Fruit fly (Drosophila melanogaster) whole organism, embryonic: ENCODE measurements around the gene osk.

Source experiments
- Aef1 ChIP-seq: fragments of 200-800 bp; sonication (Bioruptor generic); IDR thresholded peaks from 3 replicates; pipeline ENCODE4 v1.3.6; 2022; ENCODE audit warnings: missing biosample characterization, missing genetic modification characterization
- Bteb2 ChIP-seq: fragments of 200-800 bp; sonication (Bioruptor generic); optimal IDR thresholded peaks from 2 replicates; lab custom pipeline; 2016; ENCODE audit warnings: missing biosample characterization, missing genetic modification characterization
- CG10267 ChIP-seq: fragments of 200-800 bp; sonication (Bioruptor generic); optimal IDR thresholded peaks from 2 replicates; lab custom pipeline; 2018; ENCODE audit warnings: missing biosample characterization, mild to moderate bottlenecking, missing genetic modification characterization, moderate library complexity
- CG10321 ChIP-seq: fragments of 200-800 bp; sonication (Bioruptor generic); IDR thresholded peaks from 2 replicates; pipeline ENCODE4 v1.3.6; 2022; ENCODE audit warnings: missing biosample characterization, missing genetic modification characterization
- CG10543 ChIP-seq: fragments of 200-800 bp; sonication (Bioruptor generic); optimal IDR thresholded peaks from 3 replicates; lab custom pipeline; 2017; ENCODE audit warnings: missing biosample characterization, mild to moderate bottlenecking, missing genetic modification characterization, moderate library complexity
- CG11093 ChIP-seq: fragments of 200-800 bp; sonication (Bioruptor generic); IDR thresholded peaks from 3 replicates; pipeline ENCODE4 v1.3.6; 2022; ENCODE audit warnings: missing biosample characterization, missing genetic modification characterization
- CG12155 ChIP-seq: fragments of 200-800 bp; sonication (Bioruptor generic); optimal IDR thresholded peaks from 3 replicates; lab custom pipeline; 2016; ENCODE audit warnings: missing biosample characterization, missing genetic modification characterization
- CG13287 ChIP-seq: fragments of 200-800 bp; sonication (Bioruptor generic); IDR thresholded peaks from 2 replicates; pipeline ENCODE4 v1.3.6; 2022; ENCODE audit warnings: missing biosample characterization, missing genetic modification characterization; ENCODE audit not compliant: partially characterized antibody
- CG13624 ChIP-seq: fragments of 200-800 bp; sonication (Bioruptor generic); optimal IDR thresholded peaks from 2 replicates; lab custom pipeline; 2016; ENCODE audit warnings: missing biosample characterization, missing genetic modification characterization
- CG15073 ChIP-seq: fragments of 200-800 bp; sonication (Bioruptor generic); optimal IDR thresholded peaks from 2 replicates; lab custom pipeline; 2016; ENCODE audit warnings: missing biosample characterization, missing genetic modification characterization
- CG1529 ChIP-seq: fragments of 200-800 bp; sonication (Bioruptor generic); optimal IDR thresholded peaks from 3 replicates; lab custom pipeline; 2018; ENCODE audit warnings: missing biosample characterization, missing genetic modification characterization
- CG17912 ChIP-seq: fragments of 200-800 bp; sonication (Bioruptor generic); optimal IDR thresholded peaks from 2 replicates; lab custom pipeline; 2018; ENCODE audit warnings: missing biosample characterization, mild to moderate bottlenecking, missing genetic modification characterization
- CG18599 ChIP-seq: fragments of 200-800 bp; sonication (Bioruptor generic); optimal IDR thresholded peaks from 3 replicates; lab custom pipeline; 2017; ENCODE audit warnings: missing biosample characterization, missing genetic modification characterization, mild to moderate bottlenecking, moderate library complexity, missing genetic modification reagents
- CG31224 ChIP-seq: fragments of 200-800 bp; sonication (Bioruptor generic); IDR thresholded peaks from 2 replicates; pipeline ENCODE4 v1.3.6; 2022; ENCODE audit warnings: missing biosample characterization, missing genetic modification characterization
- CG32772 ChIP-seq: fragments of 200-800 bp; sonication (Bioruptor generic); IDR thresholded peaks from 2 replicates; pipeline ENCODE4 v1.3.6; 2022; ENCODE audit warnings: missing biosample characterization, missing genetic modification characterization
- CG3726 ChIP-seq: fragments of 200-800 bp; sonication (Bioruptor generic); IDR thresholded peaks from 3 replicates; pipeline ENCODE4, ENCODE4 v1.3.6; 2022; ENCODE audit warnings: missing biosample characterization, missing genetic modification characterization
- CG43689 ChIP-seq: fragments of 200-800 bp; sonication (Bioruptor generic); IDR thresholded peaks from 2 replicates; pipeline ENCODE4 v1.3.6; 2022; ENCODE audit warnings: missing biosample characterization, missing genetic modification characterization
- CG5245 ChIP-seq: fragments of 200-800 bp; sonication (Bioruptor generic); optimal IDR thresholded peaks from 3 replicates; lab custom pipeline; 2016; ENCODE audit warnings: missing biosample characterization, missing genetic modification characterization
- CG6765 ChIP-seq: fragments of 200-800 bp; sonication (Bioruptor generic); optimal IDR thresholded peaks from 3 replicates; lab custom pipeline; 2017; ENCODE audit warnings: missing biosample characterization, mild to moderate bottlenecking, missing genetic modification characterization
- CG7839 ChIP-seq: fragments of 200-800 bp; sonication (Bioruptor generic); optimal IDR thresholded peaks from 3 replicates; lab custom pipeline; 2018; ENCODE audit warnings: missing biosample characterization, mild to moderate bottlenecking, missing genetic modification characterization, moderate library complexity
- CG8478 ChIP-seq: fragments of >200 bp; optimal IDR thresholded peaks from 2 replicates; lab custom pipeline; 2018
- CrebB ChIP-seq: fragments of 200-800 bp; sonication (Bioruptor generic); optimal IDR thresholded peaks from 3 replicates; lab custom pipeline; 2018; ENCODE audit warnings: missing biosample characterization, mild to moderate bottlenecking, missing genetic modification characterization
- D19B ChIP-seq: fragments of 200-800 bp; sonication (Bioruptor generic); optimal IDR thresholded peaks from 2 replicates; lab custom pipeline; 2017; ENCODE audit warnings: missing biosample characterization, mild to moderate bottlenecking, missing genetic modification characterization
- Doc3 ChIP-seq: fragments of 200-800 bp; sonication (Bioruptor generic); IDR thresholded peaks from 3 replicates; pipeline ENCODE4 v1.3.6; 2022; ENCODE audit warnings: missing biosample characterization, missing genetic modification characterization; ENCODE audit not compliant: partially characterized antibody
- Dp ChIP-seq: fragments of 200-800 bp; sonication (Bioruptor generic); optimal IDR thresholded peaks from 2 replicates; lab custom pipeline; 2018; ENCODE audit warnings: missing biosample characterization, mild to moderate bottlenecking, missing genetic modification characterization, moderate library complexity
- E2f1 ChIP-seq: fragments of 200-800 bp; sonication (Bioruptor generic); IDR thresholded peaks from 2 replicates; pipeline ENCODE4 v1.3.6; 2022; ENCODE audit warnings: missing biosample characterization, missing genetic modification characterization
- Eip74EF ChIP-seq, 2 experiments: fragments of 200-800 bp in 1 of 2; fragments of >200 bp in 1 of 2; sonication (Bioruptor generic) in 1 of 2; optimal IDR thresholded peaks; 2 replicates each; lab custom pipeline; 2017 to 2019; ENCODE audit warnings: missing biosample characterization in 2 of 2, missing genetic modification characterization in 2 of 2, mild to moderate bottlenecking in 1 of 2, moderate library complexity in 1 of 2
- Fer3 ChIP-seq: fragments of 200-800 bp; sonication (Bioruptor generic); optimal IDR thresholded peaks from 2 replicates; lab custom pipeline; 2018; ENCODE audit warnings: missing biosample characterization, mild to moderate bottlenecking, missing genetic modification characterization, moderate library complexity
- HLH4C ChIP-seq: fragments of 200-800 bp; sonication (Bioruptor generic); IDR thresholded peaks from 3 replicates; pipeline ENCODE4 v1.3.6; 2022; ENCODE audit warnings: missing biosample characterization, missing genetic modification characterization; ENCODE audit not compliant: partially characterized antibody
- Hmx ChIP-seq: fragments of 200-800 bp; sonication (Bioruptor generic); optimal IDR thresholded peaks from 2 replicates; lab custom pipeline; 2016; ENCODE audit warnings: missing biosample characterization, missing genetic modification characterization
- Hr51 ChIP-seq, 2 experiments: fragments of 200-800 bp; sonication (Bioruptor generic); optimal IDR thresholded peaks; 2 replicates in 1 of 2; 3 replicates in 1 of 2; lab custom pipeline; 2016 to 2018; ENCODE audit warnings: missing biosample characterization in 2 of 2, missing genetic modification characterization in 2 of 2, mild to moderate bottlenecking in 1 of 2, moderate library complexity in 1 of 2
- Mad ChIP-seq: fragments of 200-800 bp; sonication (Bioruptor generic); optimal IDR thresholded peaks from 2 replicates; lab custom pipeline; 2016; ENCODE audit warnings: missing biosample characterization, missing genetic modification characterization
- Med ChIP-seq: fragments of 200-800 bp; sonication (Bioruptor generic); peaks from one replicate; lab custom pipeline; 2016; ENCODE audit warnings: missing biosample characterization, missing genetic modification characterization, mild to moderate bottlenecking, inconsistent platforms, moderate library complexity
- Opbp ChIP-seq: fragments of 200-800 bp; sonication (Bioruptor generic); IDR thresholded peaks from 3 replicates; pipeline ENCODE4 v1.3.6; 2022; ENCODE audit warnings: missing biosample characterization, missing genetic modification characterization; ENCODE audit not compliant: partially characterized antibody
- Sry-δ ChIP-seq: fragments of 200-800 bp; sonication (Bioruptor generic); optimal IDR thresholded peaks from 2 replicates; lab custom pipeline; 2016; ENCODE audit warnings: missing biosample characterization, missing genetic modification characterization
- Xrp1 ChIP-seq: fragments of 200-800 bp; sonication (Bioruptor generic); IDR thresholded peaks from 2 replicates; pipeline ENCODE4 v1.3.6; 2022; ENCODE audit warnings: missing biosample characterization, missing genetic modification characterization
- bigmax ChIP-seq: fragments of 200-800 bp; sonication (Bioruptor generic); optimal IDR thresholded peaks from 2 replicates; lab custom pipeline; 2018; ENCODE audit warnings: missing biosample characterization, mild to moderate bottlenecking, missing genetic modification characterization
- cas ChIP-seq: fragments of 200-800 bp; sonication (Bioruptor generic); IDR thresholded peaks from 2 replicates; pipeline ENCODE4 v1.3.6; 2022; ENCODE audit warnings: missing biosample characterization, missing genetic modification characterization
- dan ChIP-seq: fragments of 200-800 bp; sonication (Bioruptor generic); IDR thresholded peaks from 2 replicates; pipeline ENCODE4 v1.3.6; 2022; ENCODE audit warnings: missing biosample characterization, missing genetic modification characterization
- danr ChIP-seq: fragments of 200-800 bp; sonication (Bioruptor generic); IDR thresholded peaks from 2 replicates; pipeline ENCODE4 v1.3.6; 2022; ENCODE audit warnings: missing biosample characterization, missing genetic modification characterization
- ewg ChIP-seq: fragments of 200-800 bp; sonication (Bioruptor generic); optimal IDR thresholded peaks from 3 replicates; lab custom pipeline; 2017; ENCODE audit warnings: mild to moderate bottlenecking, missing biosample characterization, missing genetic modification reagents, missing genetic modification characterization
- exex ChIP-seq: fragments of 200-800 bp; sonication (Bioruptor generic); optimal IDR thresholded peaks from 4 replicates; lab custom pipeline; 2018; ENCODE audit warnings: missing biosample characterization, mild to moderate bottlenecking, missing genetic modification characterization, moderate library complexity
- fd96Cb ChIP-seq: fragments of 200-800 bp; sonication (Bioruptor generic); optimal IDR thresholded peaks from 2 replicates; lab custom pipeline; 2018; ENCODE audit warnings: missing biosample characterization, mild to moderate bottlenecking, missing genetic modification characterization, moderate library complexity
- mam ChIP-seq: fragments of 200-800 bp; sonication (Bioruptor generic); optimal IDR thresholded peaks from 3 replicates; lab custom pipeline; 2016; ENCODE audit warnings: missing biosample characterization, missing genetic modification characterization
- nmo ChIP-seq: fragments of 200-800 bp; sonication (Bioruptor generic); optimal IDR thresholded peaks from 2 replicates; lab custom pipeline; 2018; ENCODE audit warnings: missing biosample characterization, mild to moderate bottlenecking, missing genetic modification characterization, moderate library complexity
- salm ChIP-seq: fragments of 200-800 bp; sonication (Bioruptor generic); optimal IDR thresholded peaks from 2 replicates; lab custom pipeline; 2018; ENCODE audit warnings: missing biosample characterization, mild to moderate bottlenecking, missing genetic modification characterization
- sens ChIP-seq: fragments of 200-800 bp; sonication (Bioruptor generic); peaks from one replicate; lab custom pipeline; 2016; ENCODE audit warnings: missing biosample characterization, missing genetic modification characterization
- sr ChIP-seq: fragments of 200-800 bp; sonication (Bioruptor generic); IDR thresholded peaks from 3 replicates; pipeline ENCODE4 v1.3.6; 2022; ENCODE audit warnings: missing biosample characterization, missing genetic modification characterization
- trh ChIP-seq: fragments of 200-800 bp; sonication (Bioruptor generic); optimal IDR thresholded peaks from 2 replicates; lab custom pipeline; 2016; ENCODE audit warnings: missing biosample characterization, missing genetic modification characterization

osk gene

DNA sequence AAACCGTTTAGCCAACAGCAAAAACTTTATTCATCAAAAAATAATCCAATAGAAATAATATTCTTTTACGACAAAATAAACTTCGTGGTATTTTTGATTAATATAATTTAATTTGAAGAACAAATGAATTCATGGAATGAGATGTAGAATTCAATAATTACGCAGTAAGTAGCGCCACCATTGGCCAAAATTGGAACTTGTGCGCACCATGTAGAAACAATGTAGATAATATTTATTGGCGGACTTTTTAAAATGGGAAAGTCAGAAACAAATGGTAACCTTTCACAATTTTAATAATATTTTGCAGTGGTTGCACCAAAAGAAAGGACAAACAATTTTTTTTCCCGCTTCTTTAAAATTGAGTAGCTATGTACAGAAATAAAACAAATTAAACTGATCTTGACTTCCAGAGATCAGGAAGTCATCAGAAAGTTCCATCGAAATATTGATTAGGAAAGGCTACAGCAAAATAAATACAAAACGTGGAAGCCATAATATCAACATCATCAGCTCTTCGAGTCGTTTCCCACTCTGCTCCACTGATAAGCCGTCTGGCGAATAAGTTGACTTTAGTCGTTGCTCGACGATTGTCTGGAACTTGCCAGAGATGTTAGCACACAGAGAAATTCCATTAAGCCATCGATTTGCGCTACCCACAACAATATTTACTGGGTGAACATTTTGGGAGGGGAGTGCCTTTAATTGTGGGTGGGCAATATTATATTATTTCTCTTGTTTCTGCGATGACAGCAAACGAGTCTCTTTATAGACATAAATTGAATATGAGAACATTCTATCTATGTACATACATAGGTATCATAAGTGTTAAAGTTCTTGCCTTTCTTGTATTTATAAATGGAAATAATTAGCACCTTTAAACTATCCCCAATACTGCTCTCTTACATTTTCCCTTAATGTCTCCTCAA lies 45.2 kb downstream of the osk start (continued):
- TF ChIP-seq CG13624 (GFP tag; lab: Kevin White, UChicago) (peak; percentile 81), CG3726 (GFP tag; lab: Robert Waterston, UW) (no peak), Sry-δ (GFP tag; lab: Kevin White, UChicago) (peak; percentile 6), CG11093 (GFP tag; lab: Robert Waterston, UW) (no peak), CrebB (no peak), Opbp (peak; percentile 56; the same call in 2 of the 3 replicates), CG31224 (GFP tag; lab: Robert Waterston, UW) (no peak), sr (GFP tag; lab: Robert Waterston, UW) (no peak), cas (no peak), CG43689 (GFP tag; lab: Robert Waterston, UW) (no peak), Dp (peak; percentile 97), CG32772 (GFP tag; lab: Robert Waterston, UW) (no peak), CG18599 (GFP tag; lab: Kevin White, UChicago) (peak; percentile 26), Aef1 (no peak), Fer3 (tag; lab: Kevin White, UChicago) (no peak), CG12155 (peak; percentile 6), Mad (GFP tag; lab: Kevin White, UChicago) (peak; percentile 14), CG17912 (GFP tag; lab: Kevin White, UChicago) (peak; percentile 27), E2f1 (GFP tag; lab: Robert Waterston, UW) (no peak), Hmx (GFP tag; lab: Kevin White, UChicago) (no peak), CG6765 (GFP tag; lab: Kevin White, UChicago) (peak; percentile 2), CG5245 (GFP tag; lab: Kevin White, UChicago) (no peak), sens (GFP tag; lab: Kevin White, UChicago) (peak; percentile 53), bigmax (GFP tag; lab: Kevin White, UChicago) (no peak), HLH4C (GFP tag; lab: Robert Waterston, UW) (peak; percentile 39; the same call in 1 of the 3 replicates), CG10321 (GFP tag; lab: Robert Waterston, UW) (no peak), fd96Cb (tag; lab: Kevin White, UChicago) (no peak), mam (no peak), CG10267 (tag; lab: Kevin White, UChicago) (peak; percentile 17), Xrp1 (GFP tag; lab: Robert Waterston, UW) (0 out of 2 replicates have a peak, but pooled peaks have one; percentile 30), trh (no peak), Hr51 (GFP tag; optimal IDR thresholded peaks at IDR 0.05; lab: Kevin White, UChicago) (peak in 1 of 2 experiments; percentile 10), danr (GFP tag; lab: Robert Waterston, UW) (no peak), Bteb2 (no peak), Doc3 (no peak), CG1529 (GFP tag; lab: Kevin White, UChicago) (no peak), Med (GFP tag; lab: Kevin White, UChicago) (peak; percentile 57), CG10543 (GFP tag; lab: Kevin White, UChicago) (no peak), ewg (no peak), salm (no peak), D19B (GFP tag; lab: Kevin White, UChicago) (peak; percentile 90), dan (no peak), CG15073 (GFP tag; lab: Kevin White, UChicago) (no peak), exex (tag; lab: Kevin White, UChicago) (peak; percentile 43), nmo (peak; percentile 35), CG13287 (GFP tag; lab: Robert Waterston, UW) (peak; percentile 2), Eip74EF (GFP tag; optimal IDR thresholded peaks at IDR 0.05; lab: Kevin White, UChicago) (peak in 1 of 2 experiments; percentile 22), CG8478 (lab: Kevin White, UChicago) (no peak), CG7839 (tag; lab: Kevin White, UChicago) (peak; percentile 25)
